Fruit fly (Drosophila melanogaster): ENCODE measurements around the gene Usp16-45.

The Usp16-45 gene

DNA sequence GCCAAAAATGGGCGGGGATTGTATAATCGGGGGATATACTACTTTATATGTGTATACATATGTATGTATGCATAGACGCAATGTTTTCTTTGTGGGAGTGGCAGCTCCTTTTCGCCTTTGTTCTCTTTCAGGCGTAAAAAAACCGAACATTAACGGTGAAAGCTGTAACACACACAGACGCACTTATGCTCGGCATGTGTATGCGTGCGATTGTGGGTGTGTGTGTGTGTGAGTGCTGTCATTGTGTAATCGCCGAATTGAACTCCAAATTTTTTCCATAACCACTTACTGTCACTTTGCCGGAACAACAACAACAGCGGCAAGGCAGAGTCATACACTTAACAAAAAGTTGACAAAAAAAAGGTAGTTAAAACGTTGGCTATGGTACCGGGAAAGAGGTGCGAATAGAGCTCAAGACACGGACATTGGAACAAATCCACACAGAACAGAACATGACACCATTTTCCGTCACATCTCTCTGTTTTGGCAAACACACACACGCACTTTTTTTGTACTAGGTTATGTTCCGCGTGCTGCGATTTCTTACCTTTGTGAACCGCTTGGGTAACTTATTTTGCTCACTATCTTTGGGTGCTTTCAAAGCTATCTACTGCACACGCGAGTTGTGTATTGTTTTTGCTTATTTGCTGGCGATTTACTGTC is 1.3 kb upstream of the Usp16-45 start:
- TF ChIP-seq Rel (GFP tag; optimal IDR thresholded peaks at IDR 0.05) (no peak), Rel (tag; optimal IDR thresholded peaks at IDR 0.05) (peak; percentile 20), foxo (GFP tag; optimal IDR thresholded peaks at IDR 0.05) (no peak), tai (GFP tag; optimal IDR thresholded peaks at IDR 0.05) (no peak), Myc (optimal IDR thresholded peaks at IDR 0.05) (peak; percentile 11)

DNA sequence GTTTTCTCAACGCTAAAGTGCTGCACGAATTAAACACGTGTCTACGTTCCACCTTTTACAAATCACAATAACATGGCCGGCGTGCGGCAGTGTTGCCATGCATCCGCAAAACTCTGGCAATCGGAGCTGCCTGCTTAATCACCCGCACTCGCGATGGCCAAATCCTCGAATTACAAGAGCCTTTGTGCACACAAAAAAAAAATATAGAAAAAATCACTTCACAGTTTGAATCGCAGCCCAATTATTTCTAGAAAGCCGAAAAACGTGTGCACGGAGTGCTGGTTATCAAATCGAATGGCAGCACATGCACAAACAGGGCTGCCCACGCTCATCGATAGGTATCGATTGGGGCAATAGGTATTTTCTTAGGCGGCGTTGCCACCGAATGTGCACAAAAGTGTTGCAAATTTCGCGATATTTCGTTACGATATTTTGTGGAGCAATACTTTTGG is 739 bp upstream of the Usp16-45 start, which contains the start of gene spoon:
Gene spoon, minus strand, starts transcription at position 300 of the 452 bp plus-strand sequence.
- peak; percentile 46 for TF ChIP-seq Hnf4 (GFP tag; optimal IDR thresholded peaks at IDR 0.05)
- peak; percentile 3 for TF ChIP-seq sv (GFP tag; optimal IDR thresholded peaks at IDR 0.05)
- no peak for TF ChIP-seq ey (GFP tag; optimal IDR thresholded peaks at IDR 0.05)
- TF ChIP-seq jim (GFP tag; optimal IDR thresholded peaks at IDR 0.05), result peak; percentile 27
- no peak for TF ChIP-seq sage (GFP tag; optimal IDR thresholded peaks at IDR 0.05)
- TF ChIP-seq fru (GFP tag; optimal IDR thresholded peaks at IDR 0.05), result peak; percentile 21
- peak; percentile 37 for TF ChIP-seq h (GFP tag; optimal IDR thresholded peaks at IDR 0.05)
- peak; percentile 15 for TF ChIP-seq br (GFP tag; optimal IDR thresholded peaks at IDR 0.05)
- peak; percentile 27 for TF ChIP-seq dmrt93B (GFP tag; optimal IDR thresholded peaks at IDR 0.05)
- TF ChIP-seq foxo (GFP tag; optimal IDR thresholded peaks at IDR 0.05), result peak in 1 of 2 experiments; percentile 12
- TF ChIP-seq rgr (GFP tag; optimal IDR thresholded peaks at IDR 0.05), result peak; percentile 17

DNA sequence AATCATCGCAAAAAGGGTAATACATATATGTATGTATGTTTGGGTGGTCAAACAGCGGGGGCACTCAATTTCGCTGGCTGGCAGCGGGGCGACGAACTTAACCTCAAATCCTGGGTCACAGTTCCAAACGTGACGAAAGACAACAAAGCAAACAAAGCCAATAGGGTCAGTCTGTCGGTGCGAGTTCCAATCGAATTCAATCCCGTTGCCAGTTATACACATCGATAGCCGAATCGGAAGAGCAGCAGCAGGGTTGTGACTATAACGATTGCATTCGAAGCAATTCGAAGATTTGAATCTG is 868 bp downstream of the Usp16-45 start:
- TF ChIP-seq foxo (GFP tag; optimal IDR thresholded peaks at IDR 0.05) (no peak), usp (GFP tag; optimal IDR thresholded peaks at IDR 0.05) (no peak), lola (GFP tag; optimal IDR thresholded peaks at IDR 0.05) (no peak), Myc (optimal IDR thresholded peaks at IDR 0.05) (no peak), CG9705 (GFP tag; optimal IDR thresholded peaks at IDR 0.05) (no peak), Sp1 (GFP tag; optimal IDR thresholded peaks at IDR 0.05) (no peak), br (GFP tag; optimal IDR thresholded peaks at IDR 0.05) (no peak), Hnf4 (GFP tag; optimal IDR thresholded peaks at IDR 0.05) (no peak), jim (GFP tag; optimal IDR thresholded peaks at IDR 0.05) (no peak), CrebA (GFP tag; optimal IDR thresholded peaks at IDR 0.05; ENCODE audit: borderline replicate concordance) (no peak), psq (GFP tag; optimal IDR thresholded peaks at IDR 0.05) (no peak), rgr (GFP tag; optimal IDR thresholded peaks at IDR 0.05) (no peak), N (GFP tag; optimal IDR thresholded peaks at IDR 0.05) (no peak), Abd-B (GFP tag; optimal IDR thresholded peaks at IDR 0.05) (no peak), HLH106 (tag; optimal IDR thresholded peaks at IDR 0.05) (no peak), sv (GFP tag; optimal IDR thresholded peaks at IDR 0.05) (no peak)

DNA sequence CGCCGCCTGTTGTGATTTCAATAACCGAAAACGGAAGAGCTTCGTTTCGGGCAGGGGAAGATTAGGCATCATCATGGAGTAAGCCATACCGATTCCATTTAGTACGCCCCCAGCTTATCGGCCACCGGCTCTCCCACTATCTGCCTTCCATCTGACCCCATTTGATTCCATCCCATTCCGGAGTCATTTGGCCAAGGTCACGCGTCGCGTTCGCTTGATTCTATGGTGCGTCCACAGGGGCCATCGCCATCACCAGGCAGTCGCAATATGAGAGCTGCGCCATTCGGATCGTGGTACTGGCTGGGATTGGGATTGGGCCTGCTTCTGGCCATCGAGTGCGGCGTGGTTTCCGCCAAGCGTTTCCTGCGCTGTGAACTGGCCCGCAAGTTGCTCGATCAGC is 5.9 kb downstream of the Usp16-45 start, which contains the start of gene CG16756:
Gene CG16756, plus strand, starts transcription at position 257 of the 400 bp plus-strand sequence.
- TF ChIP-seq fru (GFP tag; optimal IDR thresholded peaks at IDR 0.05) (no peak), dsf (GFP tag; optimal IDR thresholded peaks at IDR 0.05; ENCODE audit: borderline replicate concordance) (no peak), Hr83 (GFP tag; optimal IDR thresholded peaks at IDR 0.05; ENCODE audit: poor library complexity, severe bottlenecking) (no peak), woc (GFP tag; optimal IDR thresholded peaks at IDR 0.05) (no peak), brk (GFP tag; optimal IDR thresholded peaks at IDR 0.05) (no peak), Hr78 (GFP tag; optimal IDR thresholded peaks at IDR 0.05) (no peak), br (GFP tag; optimal IDR thresholded peaks at IDR 0.05) (no peak), h (GFP tag; optimal IDR thresholded peaks at IDR 0.05) (no peak), sage (GFP tag; optimal IDR thresholded peaks at IDR 0.05) (no peak), pan (optimal IDR thresholded peaks at IDR 0.05) (no peak), Myc (optimal IDR thresholded peaks at IDR 0.05) (no peak), tai (GFP tag; optimal IDR thresholded peaks at IDR 0.05) (no peak)

DNA sequence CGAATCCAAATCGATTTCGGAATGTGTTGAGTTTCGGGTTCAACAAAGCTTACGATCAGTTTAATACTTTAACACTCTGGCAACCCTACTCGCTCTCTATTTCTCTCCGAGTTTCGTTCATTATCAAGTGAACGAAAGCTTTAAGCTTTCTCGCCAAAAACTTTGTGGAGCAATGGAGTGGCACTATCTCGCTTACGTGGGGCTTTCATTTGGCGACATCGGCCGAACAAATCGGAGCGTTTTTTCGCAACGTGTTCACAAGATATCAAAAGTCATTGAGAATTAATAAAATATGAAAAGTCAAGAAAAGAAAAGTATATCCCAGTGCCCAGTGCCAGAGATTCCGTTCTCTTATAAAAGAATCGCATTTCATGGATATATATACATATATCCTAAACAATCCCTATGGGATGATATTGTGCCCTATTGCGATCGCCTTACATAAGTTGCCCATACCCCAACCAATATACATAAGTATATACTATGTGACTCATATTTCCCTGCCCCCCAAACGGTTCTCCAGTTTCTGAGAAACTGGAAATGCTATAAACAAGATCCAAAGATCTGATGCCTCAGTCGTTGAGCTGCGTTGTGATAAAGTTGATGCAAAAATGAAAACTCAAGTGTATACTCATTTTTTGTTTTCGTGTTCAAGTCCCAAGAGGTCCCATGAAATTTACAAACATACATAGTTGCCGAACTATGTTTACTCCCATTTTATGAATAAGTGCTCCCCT is 7.2 kb downstream of the Usp16-45 start:
- TF ChIP-seq foxo (GFP tag; optimal IDR thresholded peaks at IDR 0.05), result no peak
- TF ChIP-seq lola (GFP tag; optimal IDR thresholded peaks at IDR 0.05), result no peak
- peak in 1 of 2 experiments; percentile 37 for TF ChIP-seq dl (GFP tag; optimal IDR thresholded peaks at IDR 0.05; ENCODE audit: insufficient read depth in 1 of 2, partially characterized antibody in 2 of 2)
- no peak for TF ChIP-seq CrebA (GFP tag; optimal IDR thresholded peaks at IDR 0.05; ENCODE audit: borderline replicate concordance)
- TF ChIP-seq Hr78 (GFP tag; optimal IDR thresholded peaks at IDR 0.05), result no peak
- no peak for TF ChIP-seq Myc (optimal IDR thresholded peaks at IDR 0.05)
- TF ChIP-seq rgr (GFP tag; optimal IDR thresholded peaks at IDR 0.05), result peak; percentile 18
- TF ChIP-seq h (GFP tag; optimal IDR thresholded peaks at IDR 0.05), result peak; percentile 8
- TF ChIP-seq sage (GFP tag; optimal IDR thresholded peaks at IDR 0.05), result peak; percentile 15
- peak; percentile 17 for TF ChIP-seq fru (GFP tag; optimal IDR thresholded peaks at IDR 0.05)
- TF ChIP-seq Sp1 (GFP tag; optimal IDR thresholded peaks at IDR 0.05), result peak; percentile 22
- no peak for TF ChIP-seq Rel (GFP tag; optimal IDR thresholded peaks at IDR 0.05)
- TF ChIP-seq Rel (tag; optimal IDR thresholded peaks at IDR 0.05), result peak; percentile 57
